Worm (Caenorhabditis elegans) whole organism, late embryonic: ENCODE measurements around the gene ZK892.4.

Source experiments
- T23F11.4 ChIP-seq: fragments of 200-800 bp; sonication (Bioruptor generic); optimal IDR thresholded peaks from 2 replicates; lab custom pipeline; 2018; ENCODE audit warnings: mild to moderate bottlenecking, missing genetic modification characterization, missing compliant biosample characterization
- Y22D7AL.16 ChIP-seq: sonication (generic microtip); optimal IDR thresholded peaks from 2 replicates; lab custom pipeline; 2016; ENCODE audit warnings: missing genetic modification characterization, missing compliant biosample characterization
- ahr-1 ChIP-seq: sonication (generic microtip); optimal IDR thresholded peaks from 2 replicates; lab custom pipeline; 2016; ENCODE audit warnings: missing genetic modification characterization, missing compliant biosample characterization
- ama-1 ChIP-seq: fragments of 150-350 bp; optimal IDR thresholded peaks from 2 replicates; lab custom pipeline; 2014
- ceh-18 ChIP-seq: sonication (generic microtip); optimal IDR thresholded peaks from 2 replicates; lab custom pipeline; 2016; ENCODE audit warnings: missing genetic modification characterization, missing compliant biosample characterization
- ceh-22 ChIP-seq: sonication (generic microtip); optimal IDR thresholded peaks from 2 replicates; lab custom pipeline; 2017; ENCODE audit warnings: missing biosample characterization, missing genetic modification characterization
- ceh-31 ChIP-seq: sonication (generic microtip); optimal IDR thresholded peaks from 2 replicates; lab custom pipeline; 2016; ENCODE audit warnings: missing genetic modification characterization, missing compliant biosample characterization
- ceh-45 ChIP-seq: fragments of 200-800 bp; sonication (Bioruptor generic); IDR thresholded peaks from 2 replicates; pipeline ENCODE4 v1.3.6; 2022; ENCODE audit warnings: missing genetic modification reagents, missing genetic modification characterization, missing compliant biosample characterization
- ceh-9 ChIP-seq: sonication (generic microtip); optimal IDR thresholded peaks from 2 replicates; lab custom pipeline; 2016; ENCODE audit warnings: mild to moderate bottlenecking, missing genetic modification characterization, inconsistent platforms, missing compliant biosample characterization
- che-1 ChIP-seq: sonication (generic microtip); optimal IDR thresholded peaks from 2 replicates; lab custom pipeline; 2016; ENCODE audit warnings: mild to moderate bottlenecking, missing genetic modification characterization, missing compliant biosample characterization
- dmd-4 ChIP-seq: sonication (generic microtip); optimal IDR thresholded peaks from 2 replicates; lab custom pipeline; 2016; ENCODE audit warnings: borderline replicate concordance, missing genetic modification characterization, missing compliant biosample characterization
- dve-1 ChIP-seq: sonication (generic microtip); optimal IDR thresholded peaks from 2 replicates; lab custom pipeline; 2017; ENCODE audit warnings: antibody characterized with exemption, mild to moderate bottlenecking, missing genetic modification characterization, missing compliant biosample characterization
- elt-2 ChIP-seq: sonication (generic microtip); optimal IDR thresholded peaks from 2 replicates; lab custom pipeline; 2016; ENCODE audit warnings: missing genetic modification reagents, missing genetic modification characterization, missing compliant biosample characterization
- elt-4 ChIP-seq: sonication (generic microtip); optimal IDR thresholded peaks from 2 replicates; lab custom pipeline; 2016; ENCODE audit warnings: missing genetic modification characterization, missing compliant biosample characterization
- eyg-1 ChIP-seq: sonication (generic microtip); optimal IDR thresholded peaks from 2 replicates; lab custom pipeline; 2016; ENCODE audit warnings: missing genotype, missing genetic modification characterization, missing compliant biosample characterization
- fax-1 ChIP-seq: sonication (generic microtip); optimal IDR thresholded peaks from 2 replicates; lab custom pipeline; 2016; ENCODE audit warnings: missing genotype, missing genetic modification characterization, missing compliant biosample characterization
- fkh-6 ChIP-seq: sonication (generic microtip); optimal IDR thresholded peaks from 2 replicates; lab custom pipeline; 2016; ENCODE audit warnings: missing genetic modification characterization, missing compliant biosample characterization
- gmeb-2 ChIP-seq: sonication (generic microtip); optimal IDR thresholded peaks from 2 replicates; lab custom pipeline; 2016; ENCODE audit warnings: missing genetic modification characterization, inconsistent platforms, missing compliant biosample characterization
- hlh-13 ChIP-seq: fragments of 200-800 bp; sonication (Bioruptor generic); optimal IDR thresholded peaks from 2 replicates; lab custom pipeline; 2018; ENCODE audit warnings: mild to moderate bottlenecking, missing genetic modification characterization, missing compliant biosample characterization
- hlh-30 ChIP-seq: sonication (generic microtip); optimal IDR thresholded peaks from 2 replicates; lab custom pipeline; 2017; ENCODE audit warnings: antibody characterized with exemption, missing genetic modification characterization, missing compliant biosample characterization; ENCODE audit not compliant: insufficient read depth
- hlh-6 ChIP-seq: sonication (generic microtip); optimal IDR thresholded peaks from 2 replicates; lab custom pipeline; 2016; ENCODE audit warnings: missing genotype, missing genetic modification characterization, missing compliant biosample characterization
- hlh-8 ChIP-seq: sonication (generic microtip); optimal IDR thresholded peaks from 2 replicates; lab custom pipeline; 2016; ENCODE audit warnings: missing genotype, missing genetic modification characterization, missing compliant biosample characterization
- lim-6 ChIP-seq: sonication (generic microtip); optimal IDR thresholded peaks from 2 replicates; lab custom pipeline; 2016; ENCODE audit warnings: missing genetic modification characterization, missing compliant biosample characterization
- madf-2 ChIP-seq: sonication (generic microtip); optimal IDR thresholded peaks from 2 replicates; lab custom pipeline; 2017; ENCODE audit warnings: missing genetic modification characterization, missing compliant biosample characterization
- mec-3 ChIP-seq: sonication (generic microtip); optimal IDR thresholded peaks from 2 replicates; lab custom pipeline; 2016; ENCODE audit warnings: borderline replicate concordance, missing genetic modification characterization, missing compliant biosample characterization
- nfya-1 ChIP-seq: sonication (generic microtip); optimal IDR thresholded peaks from 2 replicates; lab custom pipeline; 2017; ENCODE audit warnings: missing genetic modification characterization, mild to moderate bottlenecking, missing compliant biosample characterization, antibody characterized with exemption, moderate library complexity
- nhr-11 ChIP-seq: fragments of 150-350 bp; optimal IDR thresholded peaks from 2 replicates; lab custom pipeline; 2014; ENCODE audit warnings: missing biosample characterization, missing genetic modification characterization
- nhr-232 ChIP-seq: sonication (generic microtip); optimal IDR thresholded peaks from 2 replicates; lab custom pipeline; 2016; ENCODE audit warnings: missing genetic modification characterization, missing compliant biosample characterization
- pat-9 ChIP-seq: fragments of 200-800 bp; sonication (Bioruptor generic); optimal IDR thresholded peaks from 2 replicates; lab custom pipeline; 2018; ENCODE audit warnings: mild to moderate bottlenecking, missing genetic modification characterization, moderate library complexity, missing compliant biosample characterization
- pax-1 ChIP-seq: fragments of 150-350 bp; optimal IDR thresholded peaks from 2 replicates; lab custom pipeline; 2014; ENCODE audit warnings: missing biosample characterization, missing genetic modification characterization
- pha-2 ChIP-seq: sonication (generic microtip); optimal IDR thresholded peaks from 2 replicates; lab custom pipeline; 2017; ENCODE audit warnings: mild to moderate bottlenecking, missing genetic modification characterization, missing compliant biosample characterization
- pha-4 ChIP-seq: fragments of 150-350 bp; optimal IDR thresholded peaks from 2 replicates; lab custom pipeline; 2018; ENCODE audit warnings: missing biosample characterization, missing genetic modification reagents, missing genetic modification characterization
- pqm-1 ChIP-seq: sonication (generic microtip); optimal IDR thresholded peaks from 2 replicates; lab custom pipeline; 2016; ENCODE audit warnings: missing genetic modification characterization, missing compliant biosample characterization
- ref-2 ChIP-seq: sonication (generic microtip); optimal IDR thresholded peaks from 2 replicates; lab custom pipeline; 2016; ENCODE audit warnings: missing genetic modification characterization, missing compliant biosample characterization
- sdc-2 ChIP-seq: sonication (generic microtip); optimal IDR thresholded peaks from 2 replicates; lab custom pipeline; 2016; ENCODE audit warnings: missing genotype, missing genetic modification characterization, missing compliant biosample characterization
- sox-2 ChIP-seq: fragments of 200-800 bp; sonication (Bioruptor generic); IDR thresholded peaks from 2 replicates; pipeline ENCODE4 v1.3.6; 2022; ENCODE audit warnings: missing genetic modification reagents, missing genetic modification characterization, missing compliant biosample characterization
- syd-9 ChIP-seq: sonication (generic microtip); optimal IDR thresholded peaks from 2 replicates; lab custom pipeline; 2016; ENCODE audit warnings: mild to moderate bottlenecking, missing genetic modification characterization, moderate library complexity, missing compliant biosample characterization
- tbx-2 ChIP-seq: sonication (generic microtip); optimal IDR thresholded peaks from 2 replicates; lab custom pipeline; 2016; ENCODE audit warnings: missing genetic modification characterization, missing compliant biosample characterization
- ttx-3 ChIP-seq: sonication (generic microtip); optimal IDR thresholded peaks from 2 replicates; lab custom pipeline; 2016; ENCODE audit warnings: missing genetic modification reagents, missing genetic modification characterization, missing compliant biosample characterization
- unc-55 ChIP-seq: sonication (generic microtip); optimal IDR thresholded peaks from 2 replicates; lab custom pipeline; 2017; ENCODE audit warnings: missing biosample characterization, missing genetic modification reagents, missing genetic modification characterization
- zip-5 ChIP-seq: sonication (generic microtip); optimal IDR thresholded peaks from 2 replicates; lab custom pipeline; 2016; ENCODE audit warnings: missing genetic modification characterization, missing compliant biosample characterization

The ZK892.4 gene

DNA sequence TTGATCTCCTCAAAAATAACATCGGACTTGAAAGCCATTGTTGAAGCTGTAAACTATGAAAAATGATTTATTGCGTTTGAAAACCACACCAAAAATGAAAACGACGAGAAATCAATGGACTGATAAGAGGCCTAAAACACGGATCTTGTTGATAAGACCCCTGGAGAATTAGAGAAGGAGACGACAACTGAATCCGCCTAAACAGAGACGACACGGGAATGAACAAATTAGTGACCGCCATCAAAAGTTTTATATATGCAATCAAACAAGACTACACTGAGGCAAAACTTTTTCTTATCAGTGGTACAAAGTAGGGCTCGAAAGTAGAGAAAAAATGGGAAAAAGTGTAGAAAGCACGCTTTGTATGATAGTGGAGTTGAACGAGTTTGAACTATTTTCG, 5.3 kb upstream of the ZK892.4 start, which contains the start of gene nlt-1:
Gene nlt-1, minus strand, starts transcription at position 78 of the 400 bp plus-strand sequence.
- TF ChIP-seq pqm-1 (tag; lab: Kevin White, UChicago) = peak; percentile 76
- TF ChIP-seq sox-2 (GFP tag; lab: Robert Waterston, UW) = no peak
- no peak for TF ChIP-seq dve-1
- TF ChIP-seq elt-2 (tag; lab: Kevin White, UChicago) = peak; percentile 90
- no peak for TF ChIP-seq pha-2 (tag; lab: Kevin White, UChicago)
- TF ChIP-seq elt-4 (tag; lab: Kevin White, UChicago) = no peak
- TF ChIP-seq ceh-18 (tag; lab: Kevin White, UChicago) = no peak
- TF ChIP-seq che-1 (tag; lab: Kevin White, UChicago) = no peak

DNA sequence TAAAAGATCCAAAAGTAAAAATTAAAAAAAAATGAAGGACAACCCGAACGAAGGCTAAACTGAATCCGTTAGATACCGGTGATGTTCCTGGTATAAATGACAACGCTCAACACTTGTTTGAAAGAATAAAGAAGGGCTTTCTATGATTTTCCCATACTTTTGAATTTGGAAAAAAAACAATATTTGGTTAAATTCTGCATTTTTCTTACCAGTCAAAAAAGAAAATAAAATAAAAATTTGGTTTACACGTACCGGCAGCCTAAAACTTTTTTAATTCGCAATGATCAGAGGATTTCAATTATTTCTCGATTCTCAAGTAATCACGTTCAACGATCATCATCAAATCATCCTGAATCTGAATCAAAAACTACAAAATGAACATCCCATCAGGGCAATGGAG, 4.8 kb upstream of the ZK892.4 start, which contains the start of gene ZK892.3:
Gene ZK892.3, plus strand, starts transcription at position 301 of the 400 bp plus-strand sequence.
- TF ChIP-seq eyg-1 (tag; lab: Kevin White, UChicago) (no peak), hlh-6 (no peak), ama-1 (lab: Kevin White, UChicago) (no peak), fkh-6 (tag; lab: Kevin White, UChicago) (no peak), unc-55 (GFP tag; lab: Kevin White, UChicago) (no peak), Y22D7AL.16 (tag; lab: Kevin White, UChicago) (no peak), fax-1 (no peak), madf-2 (tag; lab: Kevin White, UChicago) (no peak), ahr-1 (tag; lab: Kevin White, UChicago) (no peak), pat-9 (tag; lab: Kevin White, UChicago) (no peak), tbx-2 (no peak), pha-2 (tag; lab: Kevin White, UChicago) (no peak), sdc-2 (tag; lab: Kevin White, UChicago) (no peak), mec-3 (tag; lab: Kevin White, UChicago) (no peak), hlh-13 (GFP tag; lab: Kevin White, UChicago) (no peak), hlh-8 (tag; lab: Kevin White, UChicago) (no peak), zip-5 (tag; lab: Kevin White, UChicago) (no peak), syd-9 (tag; lab: Kevin White, UChicago) (no peak)

DNA sequence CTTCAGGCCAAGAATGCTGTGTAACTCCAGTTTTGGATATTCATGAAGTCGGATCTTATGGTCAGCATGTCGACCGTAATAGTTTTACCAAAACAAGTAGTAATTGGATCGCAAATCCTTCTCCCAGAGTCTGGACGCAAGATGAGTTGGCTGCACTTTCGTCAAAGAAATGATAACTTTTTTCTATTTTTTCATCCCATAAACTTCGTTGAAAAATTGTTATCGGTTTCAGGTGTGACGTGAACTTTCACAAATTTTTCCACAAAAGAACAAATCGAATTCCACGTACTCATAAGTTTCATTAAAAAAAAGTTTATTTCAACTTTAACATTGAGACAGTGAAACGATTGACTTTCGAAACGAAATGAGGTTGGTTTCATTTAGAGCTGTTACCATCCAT, 1.6 kb downstream of the ZK892.4 start, which contains the start of gene ZK892.5:
Gene ZK892.5, plus strand, starts transcription at position 301 of the 400 bp plus-strand sequence.
- TF ChIP-seq ceh-22 (tag; lab: Kevin White, UChicago) (no peak), ceh-9 (tag; lab: Kevin White, UChicago) (no peak), pax-1 (tag; lab: Kevin White, UChicago) (no peak), pha-4 (no peak), pqm-1 (tag; lab: Kevin White, UChicago) (no peak), dve-1 (no peak), lim-6 (tag; lab: Kevin White, UChicago) (no peak), tbx-2 (no peak), madf-2 (tag; lab: Kevin White, UChicago) (no peak), nhr-232 (tag; lab: Kevin White, UChicago) (no peak), gmeb-2 (no peak), elt-4 (tag; lab: Kevin White, UChicago) (no peak), ref-2 (tag; lab: Kevin White, UChicago) (no peak), eyg-1 (tag; lab: Kevin White, UChicago) (no peak), ttx-3 (tag; lab: Kevin White, UChicago) (no peak), dmd-4 (tag; lab: Kevin White, UChicago) (no peak)

DNA sequence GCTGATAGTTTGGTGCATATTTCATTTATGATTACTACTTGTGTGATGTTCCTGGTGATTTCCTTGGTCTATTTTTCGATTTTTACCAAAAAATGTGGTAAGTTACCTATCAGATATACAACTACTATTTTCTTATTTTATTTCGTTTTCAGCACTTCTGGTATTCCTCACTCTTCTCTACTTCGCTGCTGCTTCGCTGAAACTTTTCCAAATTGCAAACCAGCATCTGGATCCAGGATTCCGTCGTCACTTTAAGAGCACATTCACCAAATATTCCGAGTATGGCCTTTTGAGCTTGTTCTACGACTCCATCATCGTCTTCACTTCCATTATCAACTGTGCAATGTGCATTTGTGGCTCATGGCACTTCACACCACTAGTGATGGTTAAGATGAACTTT, 2.2 kb downstream of the ZK892.4 start:
- TF ChIP-seq ceh-45 (GFP tag; lab: Robert Waterston, UW) (no peak), pha-4 (no peak), nfya-1 (tag; lab: Kevin White, UChicago) (no peak), elt-4 (tag; lab: Kevin White, UChicago) (no peak), ceh-31 (tag; lab: Kevin White, UChicago) (no peak), T23F11.4 (GFP tag; lab: Kevin White, UChicago) (no peak), pax-1 (tag; lab: Kevin White, UChicago) (no peak), sox-2 (GFP tag; lab: Robert Waterston, UW) (no peak), syd-9 (tag; lab: Kevin White, UChicago) (no peak), nhr-11 (tag; lab: Kevin White, UChicago) (no peak), ceh-18 (tag; lab: Kevin White, UChicago) (no peak), dmd-4 (tag; lab: Kevin White, UChicago) (no peak), hlh-30 (tag; lab: Kevin White, UChicago) (no peak), ama-1 (lab: Kevin White, UChicago) (no peak)
